Worm (Caenorhabditis elegans) whole organism, L2 larva: ENCODE data around the gene dpy-8.
A peak's percentile ranks its signal among the peaks of the same experiment; 100 is the strongest.

Experiments used
- blmp-1 ChIP-seq: sonication (generic microtip); optimal IDR thresholded peaks from 2 replicates; lab custom pipeline; 2017; ENCODE audit warnings: missing genetic modification characterization, mild to moderate bottlenecking, missing compliant biosample characterization, antibody characterized with exemption, moderate library complexity; ENCODE audit not compliant: insufficient read depth
- elt-3 ChIP-seq: sonication (generic microtip); optimal IDR thresholded peaks from 2 replicates; lab custom pipeline; 2017; ENCODE audit warnings: missing biosample characterization, missing genetic modification characterization
- nhr-129 ChIP-seq: fragments of 150-350 bp; optimal IDR thresholded peaks from 2 replicates; lab custom pipeline; 2014; ENCODE audit warnings: missing biosample characterization, missing genetic modification characterization
- unc-39 ChIP-seq: fragments of 150-350 bp; optimal IDR thresholded peaks from 2 replicates; lab custom pipeline; 2014; ENCODE audit warnings: missing biosample characterization, missing genetic modification characterization
- ztf-11 ChIP-seq: sonication (generic microtip); optimal IDR thresholded peaks from 2 replicates; lab custom pipeline; 2017; ENCODE audit warnings: missing biosample characterization, missing genetic modification characterization

DNA sequence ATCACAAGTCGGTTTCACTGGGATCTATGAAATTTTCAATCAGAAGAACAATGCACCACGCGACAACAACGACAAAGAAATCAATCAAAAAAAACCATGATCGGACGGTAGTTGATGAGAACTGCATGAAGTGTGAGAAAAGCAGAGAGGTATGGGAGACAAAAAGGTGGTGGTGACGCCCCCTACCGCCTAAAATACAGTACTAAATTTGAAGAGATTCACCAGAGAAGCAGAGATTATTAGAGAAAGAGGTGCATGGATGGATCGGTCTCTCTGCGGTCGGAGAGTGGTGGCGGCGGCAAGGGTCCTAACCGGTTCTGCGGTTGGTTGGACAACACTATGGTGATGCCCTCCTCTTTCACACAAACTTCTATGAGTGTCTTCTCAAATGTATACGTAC is 31.0 kb downstream of the dpy-8 start:
- TF ChIP-seq blmp-1 (tag; lab: Kevin White, UChicago) (peak; percentile 72), unc-39 (tag; lab: Kevin White, UChicago) (no peak), ztf-11 (tag; lab: Kevin White, UChicago) (no peak), elt-3 (tag; lab: Kevin White, UChicago) (no peak), nhr-129 (tag; lab: Kevin White, UChicago) (peak; percentile 53)
